Fruit fly (Drosophila melanogaster): ENCODE results near the gene CG5863.
A peak's percentile ranks its signal among the peaks of the same experiment; 100 is the strongest.

CG5863 gene

DNA sequence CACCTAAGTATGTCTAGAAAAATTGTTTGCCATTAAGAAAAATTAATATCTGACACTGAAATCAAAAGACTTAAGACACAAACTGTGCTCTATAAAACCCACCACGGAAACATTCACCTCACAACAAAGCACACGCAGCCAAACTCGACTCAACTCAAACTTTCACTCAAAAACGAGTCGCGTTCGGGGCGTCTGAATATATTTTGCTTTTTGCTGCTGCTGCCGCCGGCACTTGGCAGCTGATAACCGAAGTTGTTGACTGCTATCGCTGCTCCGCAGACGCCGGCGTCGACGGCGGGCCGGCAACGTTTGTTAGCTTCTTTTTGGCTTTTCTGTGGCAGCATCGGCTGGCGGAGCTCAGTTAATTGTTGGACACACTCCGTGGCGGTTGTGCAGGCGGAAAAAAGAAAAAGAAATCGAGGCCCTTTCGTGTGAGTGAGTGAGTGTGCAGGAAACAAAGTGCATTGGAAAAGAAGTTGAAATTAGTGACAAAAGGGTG lies 14.6 kb downstream of the CG5863 start, which contains the start of gene cysu:
TSS of gene cysu (plus strand) at position 352 of the 499 bp plus-strand sequence.
- TF ChIP-seq cic (GFP tag; optimal IDR thresholded peaks at IDR 0.05) (no peak), CG12768 (GFP tag; optimal IDR thresholded peaks at IDR 0.05) (no peak), pad (GFP tag; optimal IDR thresholded peaks at IDR 0.05) (no peak), CG14711 (tag; optimal IDR thresholded peaks at IDR 0.05) (no peak), CG1620 (GFP tag; optimal IDR thresholded peaks at IDR 0.05) (no peak), tj (GFP tag; optimal IDR thresholded peaks at IDR 0.05) (no peak), cnc (optimal IDR thresholded peaks at IDR 0.05) (no peak), CG33017 (tag; optimal IDR thresholded peaks at IDR 0.05) (no peak), Clk (GFP tag; optimal IDR thresholded peaks at IDR 0.05) (no peak), CG11617 (GFP tag; optimal IDR thresholded peaks at IDR 0.05) (no peak), Hr96 (GFP tag; optimal IDR thresholded peaks at IDR 0.05) (no peak), CG5204 (GFP tag; optimal IDR thresholded peaks at IDR 0.05) (no peak), toe (GFP tag; optimal IDR thresholded peaks at IDR 0.05) (no peak), bab1 (GFP tag; optimal IDR thresholded peaks at IDR 0.05) (no peak), Crg-1 (GFP tag; optimal IDR thresholded peaks at IDR 0.05) (no peak), kay (GFP tag; ENCODE audit: borderline replicate concordance) (no peak)

DNA sequence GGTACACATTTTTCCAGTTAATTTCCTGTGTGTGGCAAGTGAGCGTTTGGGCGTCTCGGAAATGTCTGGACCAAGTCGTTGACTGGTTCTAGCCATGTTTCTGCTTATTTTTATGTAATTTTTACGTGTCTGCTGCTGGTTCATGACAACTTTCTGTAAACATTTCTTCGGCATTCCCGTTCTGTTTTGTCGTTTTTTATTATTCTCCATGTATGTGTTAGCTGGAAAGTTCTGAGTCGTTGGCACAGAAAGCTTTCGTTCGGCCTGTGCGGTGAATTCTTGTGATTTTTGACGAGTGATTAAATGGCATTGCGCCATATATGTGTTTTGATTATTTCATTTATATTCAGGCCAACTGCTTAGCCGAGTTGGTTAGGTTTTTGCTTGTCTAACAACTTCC lies 15.4 kb downstream of the CG5863 start:
- TF ChIP-seq CG11617 (GFP tag; optimal IDR thresholded peaks at IDR 0.05) (no peak), tj (GFP tag; optimal IDR thresholded peaks at IDR 0.05) (no peak), CG1620 (GFP tag; optimal IDR thresholded peaks at IDR 0.05) (no peak), CG33017 (tag; optimal IDR thresholded peaks at IDR 0.05) (no peak), CG12768 (GFP tag; optimal IDR thresholded peaks at IDR 0.05) (no peak), ovo (GFP tag; optimal IDR thresholded peaks at IDR 0.05) (no peak), bab1 (GFP tag; optimal IDR thresholded peaks at IDR 0.05) (no peak), CG7045 (GFP tag; optimal IDR thresholded peaks at IDR 0.05) (no peak), Hr96 (GFP tag; optimal IDR thresholded peaks at IDR 0.05) (no peak), Crg-1 (GFP tag; optimal IDR thresholded peaks at IDR 0.05) (no peak), cnc (optimal IDR thresholded peaks at IDR 0.05) (no peak), pad (GFP tag; optimal IDR thresholded peaks at IDR 0.05) (no peak)

DNA sequence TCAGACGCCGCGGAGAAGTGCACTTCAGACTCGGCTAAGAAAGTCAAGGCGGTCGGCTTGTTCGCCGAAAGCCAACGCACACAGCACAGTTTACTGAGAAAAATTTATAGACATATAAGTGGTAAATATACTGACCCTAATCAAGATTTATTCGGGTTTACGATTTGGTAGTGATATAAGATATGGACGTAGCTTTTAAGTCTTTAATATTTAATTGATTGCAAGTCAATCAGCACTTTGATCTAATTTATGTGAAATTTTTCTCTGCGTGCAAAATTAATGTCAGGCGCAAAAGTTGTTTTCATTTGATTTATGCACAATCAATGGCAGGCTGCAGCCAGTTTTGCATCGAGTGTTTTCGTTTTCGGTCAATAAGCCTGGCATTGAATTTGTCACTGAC lies 19.6 kb downstream of the CG5863 start:
- TF ChIP-seq Clk (GFP tag; optimal IDR thresholded peaks at IDR 0.05) (no peak), Crg-1 (GFP tag; optimal IDR thresholded peaks at IDR 0.05) (no peak), CG11617 (GFP tag; optimal IDR thresholded peaks at IDR 0.05) (no peak)

DNA sequence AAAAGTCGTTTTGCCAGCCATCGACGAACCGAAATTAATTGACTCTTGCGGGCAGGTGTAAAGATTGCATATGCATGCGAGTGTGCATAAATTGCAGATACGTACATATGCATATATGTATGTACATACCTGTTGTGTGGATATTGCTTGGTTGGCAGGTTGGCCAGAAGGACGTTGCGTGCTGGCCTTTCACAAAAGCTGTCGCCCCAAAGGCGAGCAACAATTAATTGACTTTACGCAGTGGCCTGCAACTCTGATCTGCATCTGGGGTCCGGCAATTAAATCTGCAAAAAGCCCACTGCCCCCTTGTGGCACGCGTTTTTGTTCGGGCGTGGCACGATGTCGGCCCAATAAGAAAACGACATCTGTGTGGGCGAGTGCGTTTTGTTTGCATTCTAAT lies 22.2 kb downstream of the CG5863 start:
- no peak for TF ChIP-seq Crg-1 (GFP tag; optimal IDR thresholded peaks at IDR 0.05)
- TF ChIP-seq CG7101 (tag; optimal IDR thresholded peaks at IDR 0.05), result no peak
- no peak for TF ChIP-seq kay (GFP tag; ENCODE audit: borderline replicate concordance)
- TF ChIP-seq ovo (GFP tag; optimal IDR thresholded peaks at IDR 0.05), result no peak
- TF ChIP-seq CG11617 (GFP tag; optimal IDR thresholded peaks at IDR 0.05), result no peak
- TF ChIP-seq bab1 (GFP tag; optimal IDR thresholded peaks at IDR 0.05), result no peak
- TF ChIP-seq CG14711 (tag; optimal IDR thresholded peaks at IDR 0.05), result no peak
- no peak for TF ChIP-seq toe (GFP tag; optimal IDR thresholded peaks at IDR 0.05)
- no peak for TF ChIP-seq pad (GFP tag; optimal IDR thresholded peaks at IDR 0.05)
- no peak for TF ChIP-seq cnc (optimal IDR thresholded peaks at IDR 0.05)

DNA sequence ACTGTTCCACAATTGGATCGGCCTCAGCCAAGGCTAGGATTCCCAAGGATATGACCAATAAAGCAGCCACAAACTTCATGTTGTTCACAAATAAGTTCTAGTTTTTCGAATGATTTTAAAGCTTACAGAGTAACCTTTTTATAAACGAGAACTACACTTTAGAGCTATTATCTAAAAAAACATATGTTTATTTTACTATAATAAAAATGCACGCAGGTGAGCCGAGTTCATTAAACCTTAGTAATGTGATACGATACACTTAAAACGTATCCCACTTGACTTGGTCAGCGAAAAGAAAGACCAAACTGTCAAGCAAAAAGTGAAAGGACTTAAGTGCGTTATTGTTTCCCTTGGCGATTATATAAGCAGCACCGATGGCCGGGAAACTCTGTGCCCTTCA lies 23.4 kb downstream of the CG5863 start, which contains the start of gene CG44090:
TSS of gene CG44090 (minus strand) at position 101 of the 400 bp plus-strand sequence.
- TF ChIP-seq kay (GFP tag; ENCODE audit: borderline replicate concordance), result peak; percentile 36
- TF ChIP-seq CG12768 (GFP tag; optimal IDR thresholded peaks at IDR 0.05), result no peak
- no peak for TF ChIP-seq cic (GFP tag; optimal IDR thresholded peaks at IDR 0.05)

DNA sequence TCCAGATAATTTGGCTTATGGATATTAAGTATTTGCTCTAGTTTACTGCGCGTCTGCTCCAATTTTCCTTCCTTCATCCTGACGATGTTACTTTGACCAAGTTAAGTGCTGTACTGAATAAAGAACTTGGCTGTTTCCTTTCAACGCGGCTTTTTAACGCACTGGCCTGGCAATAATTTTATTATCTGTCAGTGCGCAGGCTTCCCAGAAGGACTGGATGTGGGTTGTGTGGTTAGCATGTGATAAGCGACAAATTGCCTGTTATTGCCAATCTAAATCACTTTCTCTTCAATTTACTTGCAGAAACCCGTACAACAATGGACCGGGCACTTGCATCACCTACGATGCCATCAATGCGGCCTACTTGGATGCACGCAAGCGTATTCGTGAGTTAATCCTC lies 29.7 kb downstream of the CG5863 start, which contains the start of gene CG14331:
TSS of gene CG14331 (minus strand) at position 101 of the 400 bp plus-strand sequence.
- no peak for TF ChIP-seq Hr96 (GFP tag; optimal IDR thresholded peaks at IDR 0.05)
- TF ChIP-seq cnc (optimal IDR thresholded peaks at IDR 0.05), result no peak
- no peak for TF ChIP-seq CG7101 (tag; optimal IDR thresholded peaks at IDR 0.05)
- TF ChIP-seq CG33017 (tag; optimal IDR thresholded peaks at IDR 0.05), result no peak
- no peak for TF ChIP-seq pad (GFP tag; optimal IDR thresholded peaks at IDR 0.05)
- no peak for TF ChIP-seq bab1 (GFP tag; optimal IDR thresholded peaks at IDR 0.05)
- TF ChIP-seq CG14711 (tag; optimal IDR thresholded peaks at IDR 0.05), result no peak
- TF ChIP-seq CG7045 (GFP tag; optimal IDR thresholded peaks at IDR 0.05), result no peak
- TF ChIP-seq toe (GFP tag; optimal IDR thresholded peaks at IDR 0.05), result no peak
- no peak for TF ChIP-seq ovo (GFP tag; optimal IDR thresholded peaks at IDR 0.05)
- TF ChIP-seq CG11617 (GFP tag; optimal IDR thresholded peaks at IDR 0.05), result no peak
- TF ChIP-seq CG1620 (GFP tag; optimal IDR thresholded peaks at IDR 0.05), result no peak
- no peak for TF ChIP-seq Clk (GFP tag; optimal IDR thresholded peaks at IDR 0.05)
- TF ChIP-seq tj (GFP tag; optimal IDR thresholded peaks at IDR 0.05), result no peak

DNA sequence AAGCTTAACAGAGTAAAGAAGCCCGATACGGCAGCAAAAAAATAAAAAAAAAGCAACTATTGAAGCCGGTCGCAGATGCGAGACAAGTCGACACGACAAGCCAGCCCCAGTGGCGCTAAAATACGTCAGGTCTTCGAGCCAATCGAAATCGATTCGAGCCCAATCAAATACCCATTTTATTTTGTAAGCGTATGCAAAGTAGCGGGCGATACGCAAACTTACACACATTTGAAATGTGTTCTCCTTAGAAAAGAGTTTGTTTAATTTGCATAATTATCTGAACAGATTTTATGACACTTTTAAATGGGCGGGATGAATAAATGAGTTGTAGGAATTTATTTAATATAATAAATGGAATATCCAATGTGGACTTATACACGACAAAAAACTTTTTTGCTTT lies 36.7 kb downstream of the CG5863 start:
- no peak for TF ChIP-seq cnc (optimal IDR thresholded peaks at IDR 0.05)
- no peak for TF ChIP-seq CG7045 (GFP tag; optimal IDR thresholded peaks at IDR 0.05)
- no peak for TF ChIP-seq CG5204 (GFP tag; optimal IDR thresholded peaks at IDR 0.05)

DNA sequence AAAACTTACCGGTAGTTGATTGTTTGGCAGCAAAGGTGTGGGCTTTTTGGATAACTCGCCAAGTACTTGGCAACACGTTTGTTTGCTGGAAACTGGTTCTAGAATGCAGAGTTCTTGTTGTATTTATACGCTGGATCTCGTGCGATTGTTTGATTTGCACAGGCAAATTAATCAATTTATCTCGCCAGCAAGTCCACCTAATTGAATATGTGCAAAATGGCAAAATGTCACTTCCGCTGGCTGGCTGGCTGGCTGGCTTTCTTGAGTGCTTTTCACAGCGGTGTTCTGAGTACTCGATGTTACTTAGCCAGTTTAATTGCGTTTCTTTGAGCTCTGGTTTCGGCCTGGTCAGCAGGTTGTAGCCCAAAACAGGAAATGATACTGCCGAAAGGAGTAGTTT lies 37.9 kb downstream of the CG5863 start, which contains the start of gene Eh:
TSS of gene Eh (minus strand) at position 101 of the 400 bp plus-strand sequence.
- TF ChIP-seq pad (GFP tag; optimal IDR thresholded peaks at IDR 0.05) (no peak), CG12768 (GFP tag; optimal IDR thresholded peaks at IDR 0.05) (no peak), bab1 (GFP tag; optimal IDR thresholded peaks at IDR 0.05) (no peak), Hr96 (GFP tag; optimal IDR thresholded peaks at IDR 0.05) (no peak)
